Fruit fly (Drosophila melanogaster) whole organism, embryonic: Measurements from ENCODE around the gene enc.

Experiments used
- Awh ChIP-seq: fragments of 200-800 bp; sonication (Bioruptor generic); IDR thresholded peaks from 2 replicates; pipeline ENCODE4, ENCODE4 v1.3.6; 2022; ENCODE audit warnings: missing biosample characterization, missing genetic modification characterization
- B-H2 ChIP-seq: fragments of 200-800 bp; sonication (Bioruptor generic); optimal IDR thresholded peaks from 2 replicates; lab custom pipeline; 2018; ENCODE audit warnings: missing biosample characterization, mild to moderate bottlenecking, missing genetic modification characterization
- CG10366 ChIP-seq: fragments of 200-800 bp; sonication (Bioruptor generic); IDR thresholded peaks from 2 replicates; pipeline ENCODE4 v1.3.6; 2022; ENCODE audit warnings: missing biosample characterization, missing genetic modification characterization
- CG10654 ChIP-seq: fragments of 200-800 bp; sonication (Bioruptor generic); optimal IDR thresholded peaks from 2 replicates; lab custom pipeline; 2016; ENCODE audit warnings: missing biosample characterization, missing genetic modification characterization
- CG11247 ChIP-seq: fragments of 200-800 bp; sonication (Bioruptor generic); IDR thresholded peaks from 2 replicates; pipeline ENCODE4 v1.3.6; 2022; ENCODE audit warnings: missing biosample characterization, missing genetic modification characterization
- CG12104 ChIP-seq: fragments of 200-800 bp; sonication (Bioruptor generic); optimal IDR thresholded peaks from 3 replicates; lab custom pipeline; 2016; ENCODE audit warnings: missing biosample characterization, missing genetic modification characterization
- CG15479 ChIP-seq: fragments of 200-800 bp; sonication (Bioruptor generic); optimal IDR thresholded peaks from 3 replicates; lab custom pipeline; 2019; ENCODE audit warnings: missing biosample characterization, mild to moderate bottlenecking, missing genetic modification characterization, moderate library complexity
- CG17186 ChIP-seq: fragments of 200-800 bp; sonication (Bioruptor generic); optimal IDR thresholded peaks from 3 replicates; lab custom pipeline; 2017; ENCODE audit warnings: missing biosample characterization, missing genetic modification reagents, missing genetic modification characterization
- CG17829 ChIP-seq: fragments of 200-800 bp; optimal IDR thresholded peaks from 2 replicates; lab custom pipeline; 2019; ENCODE audit warnings: missing biosample characterization, mild to moderate bottlenecking, missing genetic modification characterization, moderate library complexity
- CG18599 ChIP-seq: fragments of 200-800 bp; sonication (Bioruptor generic); optimal IDR thresholded peaks from 3 replicates; lab custom pipeline; 2017; ENCODE audit warnings: missing biosample characterization, missing genetic modification characterization, mild to moderate bottlenecking, moderate library complexity, missing genetic modification reagents
- CG18764 ChIP-seq: fragments of 200-800 bp; sonication (Bioruptor generic); optimal IDR thresholded peaks from 3 replicates; lab custom pipeline; 2016; ENCODE audit warnings: missing biosample characterization, missing genetic modification characterization
- CG30403 ChIP-seq: fragments of 200-800 bp; sonication (Bioruptor generic); optimal IDR thresholded peaks from 3 replicates; lab custom pipeline; 2016; ENCODE audit warnings: missing biosample characterization, missing genetic modification characterization
- CG31441 ChIP-seq: fragments of 200-800 bp; sonication (Bioruptor generic); IDR thresholded peaks from 2 replicates; pipeline ENCODE4 v1.3.6; 2022; ENCODE audit warnings: missing biosample characterization, missing genetic modification characterization
- CG32767 ChIP-seq: fragments of 200-800 bp; sonication (Bioruptor generic); IDR thresholded peaks from 2 replicates; pipeline ENCODE4 v1.3.6; 2022; ENCODE audit warnings: missing biosample characterization, missing genetic modification characterization
- CG5245 ChIP-seq: fragments of 200-800 bp; sonication (Bioruptor generic); optimal IDR thresholded peaks from 3 replicates; lab custom pipeline; 2016; ENCODE audit warnings: missing biosample characterization, missing genetic modification characterization
- CG8290 ChIP-seq, 3 experiments: fragments of 200-800 bp; sonication (Bioruptor generic); optimal IDR thresholded peaks; 2 replicates each; lab custom pipeline; 2016 to 2019; ENCODE audit warnings: missing biosample characterization in 3 of 3, missing genetic modification characterization in 3 of 3, mild to moderate bottlenecking in 2 of 3, moderate library complexity in 1 of 3
- CG9437 ChIP-seq: fragments of 200-800 bp; sonication (Bioruptor generic); optimal IDR thresholded peaks from 2 replicates; lab custom pipeline; 2018; ENCODE audit warnings: missing biosample characterization, mild to moderate bottlenecking, missing genetic modification characterization
- CG9817 ChIP-seq: fragments of 200-800 bp; sonication (Bioruptor generic); optimal IDR thresholded peaks from 2 replicates; lab custom pipeline; 2018; ENCODE audit warnings: missing biosample characterization, mild to moderate bottlenecking, missing genetic modification characterization, moderate library complexity
- CrebB ChIP-seq: fragments of 200-800 bp; sonication (Bioruptor generic); optimal IDR thresholded peaks from 3 replicates; lab custom pipeline; 2018; ENCODE audit warnings: missing biosample characterization, mild to moderate bottlenecking, missing genetic modification characterization
- Dfd ChIP-seq, 2 experiments: fragments of >200 bp; optimal IDR thresholded peaks; 2 replicates each; lab custom pipeline; 2017; ENCODE audit warnings: missing biosample characterization in 2 of 2, missing genetic modification characterization in 2 of 2
- Drgx ChIP-seq: fragments of 200-800 bp; sonication (Bioruptor generic); IDR thresholded peaks from 2 replicates; pipeline ENCODE4 v1.3.6; 2022; ENCODE audit warnings: missing biosample characterization, missing genetic modification characterization
- E2f2 ChIP-seq: fragments of 200-800 bp; sonication (Bioruptor generic); IDR thresholded peaks from 2 replicates; pipeline ENCODE4 v1.3.6; 2022; ENCODE audit warnings: missing biosample characterization, missing genetic modification characterization
- Ets65A ChIP-seq: fragments of 200-800 bp; sonication (Bioruptor generic); peaks from one replicate; lab custom pipeline; 2016; ENCODE audit warnings: missing biosample characterization, missing genetic modification characterization
- Ets97D ChIP-seq: fragments of 200-800 bp; sonication (Bioruptor generic); optimal IDR thresholded peaks from 3 replicates; lab custom pipeline; 2016; ENCODE audit warnings: missing biosample characterization, missing genetic modification characterization
- GATAe ChIP-seq: fragments of 200-800 bp; sonication (Bioruptor generic); conservative IDR thresholded peaks from 2 replicates; pipeline ENCODE4 v1.3.6; 2022; ENCODE audit warnings: missing biosample characterization, missing genetic modification characterization
- Hey ChIP-seq: fragments of 200-800 bp; sonication (Bioruptor generic); optimal IDR thresholded peaks from 3 replicates; lab custom pipeline; 2018; ENCODE audit warnings: missing biosample characterization, mild to moderate bottlenecking, missing genetic modification characterization
- MBD-R2 ChIP-seq: fragments of 200-800 bp; sonication (Bioruptor generic); IDR thresholded peaks from 2 replicates; pipeline ENCODE4 v1.3.6; 2022; ENCODE audit warnings: missing biosample characterization, missing genetic modification characterization
- Mad ChIP-seq: fragments of 200-800 bp; sonication (Bioruptor generic); optimal IDR thresholded peaks from 2 replicates; lab custom pipeline; 2016; ENCODE audit warnings: missing biosample characterization, missing genetic modification characterization
- Mes4 ChIP-seq: fragments of 200-800 bp; sonication (Bioruptor generic); optimal IDR thresholded peaks from 2 replicates; lab custom pipeline; 2016; ENCODE audit warnings: missing biosample characterization, missing genetic modification characterization
- Nf-YA ChIP-seq: fragments of 200-800 bp; sonication (Bioruptor generic); IDR thresholded peaks from 2 replicates; pipeline ENCODE4 v1.3.6; 2022; ENCODE audit warnings: missing biosample characterization, missing genetic modification characterization
- Opbp ChIP-seq: fragments of 200-800 bp; sonication (Bioruptor generic); IDR thresholded peaks from 3 replicates; pipeline ENCODE4 v1.3.6; 2022; ENCODE audit warnings: missing biosample characterization, missing genetic modification characterization; ENCODE audit not compliant: partially characterized antibody
- Rfx ChIP-seq: fragments of 200-800 bp; sonication (Bioruptor generic); IDR thresholded peaks from 2 replicates; pipeline ENCODE4 v1.3.6; 2022; ENCODE audit warnings: missing biosample characterization, missing genetic modification characterization
- Scr ChIP-seq: fragments of 200-800 bp; sonication (Bioruptor generic); IDR thresholded peaks from 2 replicates; pipeline ENCODE4 v1.3.6; 2022; ENCODE audit warnings: missing biosample characterization, missing genetic modification characterization; ENCODE audit not compliant: partially characterized antibody
- Sox100B ChIP-seq: fragments of 200-800 bp; sonication (Bioruptor generic); optimal IDR thresholded peaks from 3 replicates; lab custom pipeline; 2018; ENCODE audit warnings: missing biosample characterization, mild to moderate bottlenecking, missing genetic modification characterization
- Sox102F ChIP-seq: fragments of 200-800 bp; sonication (Bioruptor generic); optimal IDR thresholded peaks from 2 replicates; lab custom pipeline; 2018; ENCODE audit warnings: missing biosample characterization, mild to moderate bottlenecking, missing genetic modification characterization, moderate library complexity
- ac ChIP-seq: fragments of 200-800 bp; sonication (Bioruptor generic); optimal IDR thresholded peaks from 3 replicates; lab custom pipeline; 2017; ENCODE audit warnings: missing biosample characterization, mild to moderate bottlenecking, missing genetic modification characterization
- ara ChIP-seq: fragments of 200-800 bp; sonication (Bioruptor generic); IDR thresholded peaks from 2 replicates; pipeline ENCODE4 v1.3.6; 2022; ENCODE audit warnings: missing biosample characterization, missing genetic modification characterization
- cad ChIP-seq: fragments of >200 bp; optimal IDR thresholded peaks from 2 replicates; lab custom pipeline; 2017; ENCODE audit warnings: missing biosample characterization, missing genetic modification characterization
- crol ChIP-seq: fragments of 200-800 bp; sonication (Bioruptor generic); IDR thresholded peaks from 2 replicates; pipeline ENCODE4 v1.3.6; 2022; ENCODE audit warnings: missing biosample characterization, missing genetic modification characterization
- ind ChIP-seq: fragments of 200-800 bp; sonication (Bioruptor generic); optimal IDR thresholded peaks from 3 replicates; lab custom pipeline; 2016; ENCODE audit warnings: missing biosample characterization, missing genetic modification characterization
- pho ChIP-seq: fragments of 200-800 bp; sonication (Bioruptor generic); optimal IDR thresholded peaks from 2 replicates; lab custom pipeline; 2016; ENCODE audit warnings: missing biosample characterization, missing genetic modification characterization
- sc ChIP-seq, 3 experiments: fragments of >200 bp in 2 of 3; fragments of 200-800 bp in 1 of 3; sonication (Bioruptor generic) in 1 of 3; optimal IDR thresholded peaks; 2 replicates in 2 of 3; 3 replicates in 1 of 3; lab custom pipeline; 2017; ENCODE audit warnings: mild to moderate bottlenecking in 1 of 3, missing biosample characterization in 1 of 3, missing genetic modification characterization in 1 of 3, missing genetic modification reagents in 1 of 3
- schlank ChIP-seq: fragments of 200-800 bp; sonication (Bioruptor generic); optimal IDR thresholded peaks from 2 replicates; lab custom pipeline; 2018; ENCODE audit warnings: missing biosample characterization, mild to moderate bottlenecking, missing genetic modification characterization
- sr ChIP-seq: fragments of 200-800 bp; sonication (Bioruptor generic); IDR thresholded peaks from 3 replicates; pipeline ENCODE4 v1.3.6; 2022; ENCODE audit warnings: missing biosample characterization, missing genetic modification characterization
- stwl ChIP-seq: fragments of 200-800 bp; sonication (Bioruptor generic); optimal IDR thresholded peaks from 3 replicates; lab custom pipeline; 2018; ENCODE audit warnings: missing biosample characterization, mild to moderate bottlenecking, missing genetic modification characterization, moderate library complexity
- tin ChIP-seq: fragments of 200-800 bp; sonication (Bioruptor generic); optimal IDR thresholded peaks from 3 replicates; lab custom pipeline; 2016; ENCODE audit warnings: missing biosample characterization, missing genetic modification characterization
- tup ChIP-seq: fragments of 200-800 bp; sonication (Bioruptor generic); optimal IDR thresholded peaks from 2 replicates; lab custom pipeline; 2016; ENCODE audit warnings: missing biosample characterization, mild to moderate bottlenecking, missing genetic modification characterization, moderate library complexity
- twi ChIP-seq: fragments of 200-800 bp; optimal IDR thresholded peaks from 2 replicates; lab custom pipeline; 2019; ENCODE audit warnings: missing biosample characterization, mild to moderate bottlenecking, missing genetic modification characterization, moderate library complexity
- tx ChIP-seq: fragments of 200-800 bp; sonication (Bioruptor generic); optimal IDR thresholded peaks from 2 replicates; lab custom pipeline; 2016; ENCODE audit warnings: missing biosample characterization, missing genetic modification characterization
- unc-4 ChIP-seq: fragments of 200-800 bp; sonication (Bioruptor generic); IDR thresholded peaks from 2 replicates; pipeline ENCODE4 v1.3.6; 2022; ENCODE audit warnings: missing biosample characterization, missing genetic modification characterization; ENCODE audit not compliant: partially characterized antibody
- wek ChIP-seq: fragments of 200-800 bp; sonication (Bioruptor generic); optimal IDR thresholded peaks from 3 replicates; lab custom pipeline; 2018; ENCODE audit warnings: missing biosample characterization, mild to moderate bottlenecking, missing genetic modification characterization, moderate library complexity

The enc gene

DNA sequence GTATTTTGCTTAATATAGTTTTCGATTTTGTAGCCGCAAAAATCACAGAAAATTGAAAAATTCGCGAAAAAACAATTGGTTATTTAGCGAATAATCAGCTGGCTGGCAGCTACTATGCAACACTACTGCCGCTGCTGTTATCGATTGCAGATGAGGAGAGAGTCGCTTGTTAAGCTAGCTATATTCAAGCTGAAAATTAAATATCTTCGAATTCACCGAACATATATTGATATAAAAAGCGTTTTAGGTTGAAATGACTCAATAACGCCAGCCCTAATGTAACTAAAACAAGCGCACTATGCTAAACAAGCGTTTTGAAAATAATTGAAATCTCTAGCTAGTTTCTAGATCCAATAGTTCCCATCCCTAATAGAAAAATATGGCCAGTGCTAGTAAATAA, 12.1 kb upstream of the enc start, which contains the start of the genes CG32264, ntc and IntS10 (continued):
- TF ChIP-seq crol (GFP tag; lab: Robert Waterston, UW) = no peak
- 0 out of 2 replicates have a peak, but pooled peaks have one; percentile 25 for TF ChIP-seq CG10366 (GFP tag; lab: Robert Waterston, UW)
- peak; percentile 98 for TF ChIP-seq stwl (tag; lab: Kevin White, UChicago)
- TF ChIP-seq E2f2 (GFP tag; lab: Robert Waterston, UW) = peak; percentile 37; the same call in 1 of the 2 replicates
- no peak for TF ChIP-seq ara (GFP tag; lab: Robert Waterston, UW)
- TF ChIP-seq twi (tag; lab: Kevin White, UChicago) = peak; percentile 58
- peak; percentile 61 for TF ChIP-seq CG17829
- peak; percentile 70 for TF ChIP-seq tin (GFP tag; lab: Kevin White, UChicago)
- TF ChIP-seq CG18599 (GFP tag; lab: Kevin White, UChicago) = peak; percentile 75
- peak; percentile 87 for TF ChIP-seq pho
- no peak for TF ChIP-seq Hey (tag; lab: Kevin White, UChicago)
- TF ChIP-seq Rfx = peak; percentile 73
- TF ChIP-seq CG11247 (GFP tag; lab: Robert Waterston, UW) = no peak; the same call in 1 of the 2 replicates
- TF ChIP-seq CG5245 = peak; percentile 38
- TF ChIP-seq unc-4 (GFP tag; lab: Robert Waterston, UW) = peak; percentile 60
- TF ChIP-seq CG12104 (GFP tag; lab: Kevin White, UChicago) = peak; percentile 38
- no peak for TF ChIP-seq Opbp
- TF ChIP-seq CG30403 (GFP tag; lab: Kevin White, UChicago) = peak; percentile 86
- TF ChIP-seq CG10654 = peak; percentile 62
- no peak for TF ChIP-seq CG31441 (GFP tag; lab: Robert Waterston, UW)
- TF ChIP-seq Awh (GFP tag; lab: Robert Waterston, UW) = no peak
- TF ChIP-seq sr = no peak
- peak; percentile 60 for TF ChIP-seq CG18764
- no peak for TF ChIP-seq CG32767 (GFP tag; lab: Robert Waterston, UW)
- no peak for TF ChIP-seq Sox102F (GFP tag; lab: Kevin White, UChicago)
- TF ChIP-seq ac (GFP tag; lab: Kevin White, UChicago) = no peak
- TF ChIP-seq CrebB (tag; lab: Kevin White, UChicago) = no peak
- peak; percentile 82 for TF ChIP-seq B-H2 (GFP tag; lab: Kevin White, UChicago)
- peak; percentile 63 for TF ChIP-seq Scr (GFP tag; lab: Robert Waterston, UW)
- TF ChIP-seq Mad (GFP tag; lab: Kevin White, UChicago) = peak; percentile 77
- peak; percentile 77 for TF ChIP-seq ind
- peak; percentile 53 for TF ChIP-seq Sox100B (GFP tag; lab: Kevin White, UChicago)
- peak; percentile 66 for TF ChIP-seq CG8290 (GFP tag; optimal IDR thresholded peaks at IDR 0.05; lab: Kevin White, UChicago)
- peak; percentile 16 to 50 for TF ChIP-seq CG8290 (tag; optimal IDR thresholded peaks at IDR 0.05; lab: Kevin White, UChicago)
- no peak for TF ChIP-seq GATAe
- TF ChIP-seq Ets97D (GFP tag; lab: Kevin White, UChicago) = peak; percentile 69
- TF ChIP-seq Dfd (GFP tag; optimal IDR thresholded peaks at IDR 0.05; lab: Kevin White, UChicago) = no peak
- TF ChIP-seq Nf-YA = no peak
- TF ChIP-seq CG9817 = peak; percentile 83
- TF ChIP-seq MBD-R2 (GFP tag; lab: Robert Waterston, UW) = peak; percentile 80
- TF ChIP-seq CG15479 (GFP tag; lab: Kevin White, UChicago) = no peak
- TF ChIP-seq CG9437 (GFP tag; lab: Kevin White, UChicago) = peak; percentile 69
- peak; percentile 32 for TF ChIP-seq tup
- no peak for TF ChIP-seq Drgx (GFP tag; lab: Robert Waterston, UW)
- TF ChIP-seq cad (GFP tag; lab: Kevin White, UChicago) = no peak
- TF ChIP-seq tx (GFP tag; lab: Kevin White, UChicago) = peak; percentile 78
- TF ChIP-seq Mes4 (GFP tag; lab: Kevin White, UChicago) = peak; percentile 49
- no peak for TF ChIP-seq sc (optimal IDR thresholded peaks at IDR 0.05; lab: Kevin White, UChicago)
- TF ChIP-seq sc (GFP tag; optimal IDR thresholded peaks at IDR 0.05; lab: Kevin White, UChicago) = peak; percentile 9
- peak; percentile 97 for TF ChIP-seq Ets65A
- no peak for TF ChIP-seq CG17186 (GFP tag; lab: Kevin White, UChicago)
- peak; percentile 10 for TF ChIP-seq schlank (tag; lab: Kevin White, UChicago)
- no peak for TF ChIP-seq wek (GFP tag; lab: Kevin White, UChicago)
